Fruit fly (Drosophila melanogaster) whole organism, embryonic: ENCODE data around the gene CG32447.

Experiments used
- Asciz ChIP-seq: fragments of 200-800 bp; sonication (Bioruptor generic); optimal IDR thresholded peaks from 2 replicates; lab custom pipeline; 2017; ENCODE audit warnings: missing biosample characterization, mild to moderate bottlenecking, missing genetic modification characterization, missing genetic modification reagents
- B-H2 ChIP-seq: fragments of 200-800 bp; sonication (Bioruptor generic); optimal IDR thresholded peaks from 2 replicates; lab custom pipeline; 2018; ENCODE audit warnings: missing biosample characterization, mild to moderate bottlenecking, missing genetic modification characterization
- CG10431 ChIP-seq: fragments of 200-800 bp; sonication (Bioruptor generic); optimal IDR thresholded peaks from 3 replicates; lab custom pipeline; 2018; ENCODE audit warnings: missing biosample characterization, mild to moderate bottlenecking, missing genetic modification characterization
- CG11247 ChIP-seq: fragments of 200-800 bp; sonication (Bioruptor generic); IDR thresholded peaks from 2 replicates; pipeline ENCODE4 v1.3.6; 2022; ENCODE audit warnings: missing biosample characterization, missing genetic modification characterization
- CG11504 ChIP-seq: fragments of 200-800 bp; sonication (Bioruptor generic); optimal IDR thresholded peaks from 3 replicates; lab custom pipeline; 2019; ENCODE audit warnings: missing biosample characterization, mild to moderate bottlenecking, missing genetic modification characterization, moderate library complexity
- CG12071 ChIP-seq: fragments of 200-800 bp; sonication (Bioruptor generic); optimal IDR thresholded peaks from 3 replicates; lab custom pipeline; 2018; ENCODE audit warnings: missing biosample characterization, mild to moderate bottlenecking, missing genetic modification characterization
- CG15514 ChIP-seq: fragments of 200-800 bp; sonication (Bioruptor generic); optimal IDR thresholded peaks from 3 replicates; lab custom pipeline; 2017; ENCODE audit warnings: missing biosample characterization, missing genetic modification characterization, mild to moderate bottlenecking, moderate library complexity, missing genetic modification reagents
- CG16815 ChIP-seq: fragments of 200-800 bp; sonication (Bioruptor generic); optimal IDR thresholded peaks from 3 replicates; lab custom pipeline; 2017; ENCODE audit warnings: missing biosample characterization, mild to moderate bottlenecking, missing genetic modification characterization
- CG18764 ChIP-seq: fragments of 200-800 bp; sonication (Bioruptor generic); optimal IDR thresholded peaks from 3 replicates; lab custom pipeline; 2016; ENCODE audit warnings: missing biosample characterization, missing genetic modification characterization
- CG33557 ChIP-seq: fragments of 200-800 bp; sonication (Bioruptor generic); optimal IDR thresholded peaks from 2 replicates; lab custom pipeline; 2019; ENCODE audit warnings: missing biosample characterization, mild to moderate bottlenecking, missing genetic modification characterization, moderate library complexity
- CG34224 ChIP-seq: fragments of 200-800 bp; sonication (Bioruptor generic); IDR thresholded peaks from 3 replicates; pipeline ENCODE4 v1.3.6; 2022; ENCODE audit warnings: missing biosample characterization, missing genetic modification characterization; ENCODE audit not compliant: partially characterized antibody
- CG4730 ChIP-seq: fragments of 200-800 bp; sonication (Bioruptor generic); IDR thresholded peaks from 2 replicates; pipeline ENCODE4 v1.3.6; 2022; ENCODE audit warnings: missing biosample characterization, missing genetic modification characterization
- CG7357 ChIP-seq: fragments of 200-800 bp; sonication (Bioruptor generic); IDR thresholded peaks from 3 replicates; pipeline ENCODE4 v1.3.6; 2022; ENCODE audit warnings: missing biosample characterization, missing genetic modification characterization
- CG7786 ChIP-seq: fragments of 200-800 bp; sonication (Bioruptor generic); optimal IDR thresholded peaks from 2 replicates; lab custom pipeline; 2016; ENCODE audit warnings: missing biosample characterization, missing genetic modification characterization
- CG8388 ChIP-seq: fragments of 200-800 bp; sonication (Bioruptor generic); optimal IDR thresholded peaks from 2 replicates; lab custom pipeline; 2019; ENCODE audit warnings: missing biosample characterization, mild to moderate bottlenecking, missing genetic modification characterization, moderate library complexity
- CoRest ChIP-seq: fragments of 200-800 bp; sonication (Bioruptor generic); optimal IDR thresholded peaks from 3 replicates; lab custom pipeline; 2018; ENCODE audit warnings: missing biosample characterization, mild to moderate bottlenecking, missing genetic modification characterization, moderate library complexity
- Nf-YC ChIP-seq: fragments of 200-800 bp; optimal IDR thresholded peaks from 3 replicates; lab custom pipeline; 2019; ENCODE audit warnings: missing biosample characterization, mild to moderate bottlenecking, missing genetic modification characterization, moderate library complexity
- Optix ChIP-seq: fragments of 200-800 bp; sonication (Bioruptor generic); IDR thresholded peaks from 3 replicates; pipeline ENCODE4 v1.3.6; 2022; ENCODE audit warnings: missing biosample characterization, missing genetic modification characterization
- Spps ChIP-seq: fragments of 200-800 bp; sonication (Bioruptor generic); optimal IDR thresholded peaks from 2 replicates; lab custom pipeline; 2018; ENCODE audit warnings: missing biosample characterization, mild to moderate bottlenecking, missing genetic modification characterization
- ara ChIP-seq: fragments of 200-800 bp; sonication (Bioruptor generic); IDR thresholded peaks from 2 replicates; pipeline ENCODE4 v1.3.6; 2022; ENCODE audit warnings: missing biosample characterization, missing genetic modification characterization
- bsh ChIP-seq, 2 experiments: fragments of 200-800 bp; sonication (Bioruptor generic); optimal IDR thresholded peaks; 2 replicates each; lab custom pipeline; 2017 to 2018; ENCODE audit warnings: mild to moderate bottlenecking in 2 of 2, missing biosample characterization in 2 of 2, missing genetic modification characterization in 2 of 2, moderate library complexity in 1 of 2
- btn ChIP-seq: fragments of 200-800 bp; sonication (Bioruptor generic); optimal IDR thresholded peaks from 2 replicates; lab custom pipeline; 2016; ENCODE audit warnings: missing biosample characterization, missing genetic modification characterization
- esg ChIP-seq: fragments of 200-800 bp; sonication (Bioruptor generic); conservative IDR thresholded peaks from 2 replicates; pipeline ENCODE4 v1.3.6; 2022; ENCODE audit warnings: missing biosample characterization, missing genetic modification characterization
- fd96Cb ChIP-seq: fragments of 200-800 bp; sonication (Bioruptor generic); optimal IDR thresholded peaks from 2 replicates; lab custom pipeline; 2018; ENCODE audit warnings: missing biosample characterization, mild to moderate bottlenecking, missing genetic modification characterization, moderate library complexity
- grau ChIP-seq: fragments of 200-800 bp; optimal IDR thresholded peaks from 3 replicates; lab custom pipeline; 2019; ENCODE audit warnings: missing biosample characterization, mild to moderate bottlenecking, missing genetic modification characterization, moderate library complexity
- hkb ChIP-seq, 2 experiments: fragments of 200-800 bp in 1 of 2; fragments of >200 bp in 1 of 2; sonication (Bioruptor generic) in 1 of 2; IDR thresholded peaks in 1 of 2; optimal IDR thresholded peaks in 1 of 2; 2 replicates each; pipeline versions ENCODE4 v1.3.6 to Lab custom; 2017 to 2022; ENCODE audit warnings: missing biosample characterization in 1 of 2, missing genetic modification characterization in 1 of 2
- lab ChIP-seq: fragments of 200-800 bp; sonication (Bioruptor generic); optimal IDR thresholded peaks from 3 replicates; lab custom pipeline; 2017; ENCODE audit warnings: missing biosample characterization, missing genetic modification characterization, mild to moderate bottlenecking, moderate library complexity, missing genetic modification reagents
- lmd ChIP-seq: fragments of 200-800 bp; sonication (Bioruptor generic); IDR thresholded peaks from 2 replicates; pipeline ENCODE4 v1.3.6; 2022; ENCODE audit warnings: missing biosample characterization, missing genetic modification characterization
- salm ChIP-seq: fragments of 200-800 bp; sonication (Bioruptor generic); optimal IDR thresholded peaks from 2 replicates; lab custom pipeline; 2018; ENCODE audit warnings: missing biosample characterization, mild to moderate bottlenecking, missing genetic modification characterization
- sens ChIP-seq: fragments of 200-800 bp; sonication (Bioruptor generic); peaks from one replicate; lab custom pipeline; 2016; ENCODE audit warnings: missing biosample characterization, missing genetic modification characterization
- seq ChIP-seq: fragments of 200-800 bp; sonication (Bioruptor generic); IDR thresholded peaks from 2 replicates; pipeline ENCODE4 v1.3.6; 2022; ENCODE audit warnings: missing biosample characterization, missing genetic modification characterization
- sima ChIP-seq: fragments of 200-800 bp; sonication (Bioruptor generic); optimal IDR thresholded peaks from 2 replicates; lab custom pipeline; 2016; ENCODE audit warnings: missing biosample characterization, missing genetic modification characterization
- sqz ChIP-seq: fragments of 200-800 bp; sonication (Bioruptor generic); optimal IDR thresholded peaks from 3 replicates; lab custom pipeline; 2018; ENCODE audit warnings: missing biosample characterization, mild to moderate bottlenecking, missing genetic modification characterization
- ssp ChIP-seq: fragments of 200-800 bp; sonication (Bioruptor generic); IDR thresholded peaks from 2 replicates; pipeline ENCODE4 v1.3.6; 2022; ENCODE audit warnings: missing biosample characterization, missing genetic modification characterization
- trem ChIP-seq: fragments of 200-800 bp; optimal IDR thresholded peaks from 3 replicates; lab custom pipeline; 2019; ENCODE audit warnings: missing biosample characterization, mild to moderate bottlenecking, missing genetic modification characterization, moderate library complexity

The CG32447 gene

DNA sequence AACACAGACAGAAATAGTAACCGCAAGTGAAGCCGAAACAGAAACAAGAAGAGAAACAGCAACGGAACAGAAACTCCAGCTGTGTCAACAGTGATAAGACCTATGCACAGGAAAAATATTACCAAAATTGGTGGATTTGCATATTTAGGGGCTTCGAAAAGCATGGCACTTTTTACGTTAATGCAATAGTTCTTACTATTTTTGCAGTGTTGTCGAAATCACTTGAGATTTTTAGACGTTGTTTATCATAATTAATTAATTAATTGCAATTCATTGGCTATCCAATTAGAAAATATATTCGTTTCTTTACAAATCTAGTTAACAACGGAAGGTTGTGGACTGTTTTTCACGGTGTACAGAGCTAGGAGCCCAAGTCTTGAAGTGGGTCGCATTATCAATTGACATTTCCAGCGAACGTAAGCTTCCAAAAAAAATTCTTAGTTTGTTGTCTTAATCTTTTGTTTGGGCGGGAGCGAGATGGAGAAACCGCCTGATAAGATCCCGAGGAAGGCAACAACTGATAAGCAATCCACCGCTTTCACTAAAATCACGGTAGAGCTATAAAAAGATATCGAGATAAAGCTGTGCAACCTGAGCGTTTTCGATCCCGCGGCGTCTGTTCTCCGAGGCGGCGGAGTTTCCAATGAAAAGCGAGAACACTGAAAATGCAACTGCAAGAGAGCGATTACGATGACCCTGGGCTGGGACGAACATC lies 21.0 kb upstream of the CG32447 start (continued):
- TF ChIP-seq CG8388 (GFP tag; lab: Kevin White, UChicago) (peak; percentile 32), CG18764 (GFP tag; lab: Kevin White, UChicago) (no peak), CG10431 (GFP tag; lab: Kevin White, UChicago) (no peak), CG7357 (GFP tag; lab: Robert Waterston, UW) (no peak), CoRest (peak; percentile 25), hkb (optimal IDR thresholded peaks at IDR 0.05; lab: Kevin White, UChicago) (no peak), hkb (GFP tag; IDR thresholded peaks at IDR 0.05; lab: Robert Waterston, UW) (no peak), Spps (tag; lab: Kevin White, UChicago) (no peak), Asciz (GFP tag; lab: Kevin White, UChicago) (no peak), bsh (GFP tag; optimal IDR thresholded peaks at IDR 0.05; lab: Kevin White, UChicago) (peak in 1 of 2 experiments; percentile 58), CG34224 (GFP tag; lab: Robert Waterston, UW) (no peak), CG11504 (tag; lab: Kevin White, UChicago) (no peak), lab (GFP tag; lab: Kevin White, UChicago) (no peak), ara (GFP tag; lab: Robert Waterston, UW) (no peak), CG12071 (no peak), seq (GFP tag; lab: Robert Waterston, UW) (no peak), fd96Cb (peak; percentile 38), sens (GFP tag; lab: Kevin White, UChicago) (peak; percentile 84), Optix (GFP tag; lab: Robert Waterston, UW) (no peak), esg (no peak), CG33557 (GFP tag; lab: Kevin White, UChicago) (peak; percentile 31), trem (tag; lab: Kevin White, UChicago) (peak; percentile 10), CG15514 (GFP tag; lab: Kevin White, UChicago) (no peak), Nf-YC (tag; lab: Kevin White, UChicago) (no peak), sima (GFP tag; lab: Kevin White, UChicago) (no peak), salm (tag; lab: Kevin White, UChicago) (no peak), btn (no peak), sqz (GFP tag; lab: Kevin White, UChicago) (no peak)

dm6 chr3L:21720869-21721268 lies 14.7 kb upstream of the CG32447 start:
- TF ChIP-seq grau (tag; lab: Kevin White, UChicago) (no peak), CG16815 (GFP tag; lab: Kevin White, UChicago) (no peak), CG4730 (no peak), CG7786 (GFP tag; lab: Kevin White, UChicago) (no peak), bsh (GFP tag; optimal IDR thresholded peaks at IDR 0.05; lab: Kevin White, UChicago) (peak in 1 of 2 experiments; percentile 19)

- peak; percentile 10 for TF ChIP-seq CG11247
- TF ChIP-seq lmd (GFP tag; lab: Robert Waterston, UW) = no peak
- TF ChIP-seq ssp (GFP tag; lab: Robert Waterston, UW) = 0 out of 2 replicates have a peak, but pooled peaks have one; percentile 11
- no peak for TF ChIP-seq B-H2 (GFP tag; lab: Kevin White, UChicago)
Observed at dm6 chr3L:21718233-21718632, 12.1 kb upstream of the CG32447 start.
